Worm (Caenorhabditis elegans) whole organism, mixed stage, embryonic: ENCODE data around the gene fbxc-36.

Experiments
- M03D4.4 ChIP-seq: sonication (generic microtip); optimal IDR thresholded peaks from 2 replicates; lab custom pipeline; 2017; ENCODE audit warnings: mild to moderate bottlenecking, missing genetic modification characterization, missing compliant biosample characterization
- blmp-1 ChIP-seq: fragments of 150-350 bp; optimal IDR thresholded peaks from 2 replicates; lab custom pipeline; 2014; ENCODE audit warnings: missing biosample characterization, missing genetic modification characterization
- ceh-39 ChIP-seq: fragments of 150-350 bp; optimal IDR thresholded peaks from 2 replicates; lab custom pipeline; 2014; ENCODE audit warnings: missing biosample characterization, missing genetic modification characterization
- ceh-43 ChIP-seq: fragments of 200-800 bp; sonication (Bioruptor generic); optimal IDR thresholded peaks from 2 replicates; lab custom pipeline; 2018; ENCODE audit warnings: mild to moderate bottlenecking, missing genetic modification characterization, moderate library complexity, missing compliant biosample characterization
- ces-1 ChIP-seq: fragments of 150-350 bp; optimal IDR thresholded peaks from 2 replicates; lab custom pipeline; 2014; ENCODE audit warnings: missing biosample characterization, missing genetic modification reagents, missing genetic modification characterization
- cnd-1 ChIP-seq: fragments of 200-800 bp; sonication (Bioruptor generic); optimal IDR thresholded peaks from 2 replicates; lab custom pipeline; 2018; ENCODE audit warnings: mild to moderate bottlenecking, missing genetic modification characterization, missing compliant biosample characterization
- drap-1 ChIP-seq: fragments of 200-800 bp; sonication (Bioruptor generic); optimal IDR thresholded peaks from 3 replicates; lab custom pipeline; 2018; ENCODE audit warnings: mild to moderate bottlenecking, missing genetic modification characterization, missing compliant biosample characterization
- elt-1 ChIP-seq: sonication (generic microtip); optimal IDR thresholded peaks from 2 replicates; lab custom pipeline; 2017; ENCODE audit warnings: missing genetic modification characterization, mild to moderate bottlenecking, missing compliant biosample characterization, antibody characterized with exemption, moderate library complexity, borderline replicate concordance; ENCODE audit not compliant: insufficient read depth
- flh-1 ChIP-seq: fragments of 200-800 bp; sonication (Bioruptor generic); optimal IDR thresholded peaks from 2 replicates; lab custom pipeline; 2018; ENCODE audit warnings: mild to moderate bottlenecking, missing genetic modification characterization, moderate library complexity, missing compliant biosample characterization
- ham-2 ChIP-seq: fragments of 200-800 bp; sonication (Bioruptor generic); optimal IDR thresholded peaks from 2 replicates; lab custom pipeline; 2018; ENCODE audit warnings: mild to moderate bottlenecking, missing genetic modification characterization, missing compliant biosample characterization
- hlh-1 ChIP-seq: fragments of 150-350 bp; optimal IDR thresholded peaks from 2 replicates; lab custom pipeline; 2014; ENCODE audit warnings: missing biosample characterization, missing genetic modification reagents, missing genetic modification characterization
- lsy-2 ChIP-seq: fragments of 150-350 bp; optimal IDR thresholded peaks from 2 replicates; lab custom pipeline; 2014; ENCODE audit warnings: missing biosample characterization, missing genetic modification characterization
- mab-5 ChIP-seq: fragments of 150-350 bp; optimal IDR thresholded peaks from 2 replicates; lab custom pipeline; 2014; ENCODE audit warnings: missing biosample characterization, missing genetic modification characterization
- mep-1 ChIP-seq: fragments of 150-350 bp; optimal IDR thresholded peaks from 2 replicates; lab custom pipeline; 2017; ENCODE audit warnings: missing biosample characterization, missing genetic modification reagents, missing genetic modification characterization, inconsistent platforms
- mls-2 ChIP-seq: sonication (generic microtip); optimal IDR thresholded peaks from 2 replicates; lab custom pipeline; 2016; ENCODE audit warnings: mild to moderate bottlenecking, missing genetic modification characterization, moderate library complexity, missing compliant biosample characterization
- nhr-12 ChIP-seq: fragments of 150-350 bp; optimal IDR thresholded peaks from 2 replicates; lab custom pipeline; 2014; ENCODE audit warnings: missing biosample characterization, missing genetic modification characterization
- nhr-2 ChIP-seq: fragments of 150-350 bp; optimal IDR thresholded peaks from 2 replicates; lab custom pipeline; 2014; ENCODE audit warnings: missing biosample characterization, missing genetic modification characterization
- nhr-237 ChIP-seq: fragments of 150-350 bp; optimal IDR thresholded peaks from 2 replicates; lab custom pipeline; 2014; ENCODE audit warnings: missing biosample characterization, missing genetic modification characterization
- nhr-28 ChIP-seq: fragments of 150-350 bp; optimal IDR thresholded peaks from 2 replicates; lab custom pipeline; 2014; ENCODE audit warnings: missing biosample characterization, missing genetic modification characterization
- nhr-76 ChIP-seq: sonication (generic microtip); optimal IDR thresholded peaks from 2 replicates; lab custom pipeline; 2017; ENCODE audit warnings: missing biosample characterization, missing genetic modification characterization
- pha-4 ChIP-seq: fragments of 150-350 bp; optimal IDR thresholded peaks from 2 replicates; lab custom pipeline; 2018; ENCODE audit warnings: missing biosample characterization, missing genetic modification reagents, missing genetic modification characterization
- sem-2 ChIP-seq: fragments of 200-800 bp; sonication (Bioruptor generic); optimal IDR thresholded peaks from 2 replicates; lab custom pipeline; 2018; ENCODE audit warnings: mild to moderate bottlenecking, missing genetic modification characterization, missing compliant biosample characterization
- snpc-4 ChIP-seq: fragments of 150-350 bp; optimal IDR thresholded peaks from 2 replicates; lab custom pipeline; 2014; ENCODE audit warnings: missing biosample characterization, missing genetic modification characterization
- sptf-1 ChIP-seq: sonication (generic microtip); optimal IDR thresholded peaks from 2 replicates; lab custom pipeline; 2017; ENCODE audit warnings: mild to moderate bottlenecking, missing genetic modification characterization, moderate library complexity, missing compliant biosample characterization
- tbx-8 ChIP-seq: fragments of 200-800 bp; sonication (Bioruptor generic); optimal IDR thresholded peaks from 2 replicates; lab custom pipeline; 2018; ENCODE audit warnings: mild to moderate bottlenecking, missing genetic modification characterization, moderate library complexity, missing compliant biosample characterization
- unc-62 ChIP-seq: fragments of 150-350 bp; optimal IDR thresholded peaks from 2 replicates; lab custom pipeline; 2014; ENCODE audit warnings: missing biosample characterization, missing genetic modification reagents, missing genetic modification characterization
- zip-8 ChIP-seq: fragments of 150-350 bp; optimal IDR thresholded peaks from 2 replicates; lab custom pipeline; 2014; ENCODE audit warnings: missing biosample characterization, missing genetic modification characterization
- ztf-11 ChIP-seq: fragments of 150-350 bp; optimal IDR thresholded peaks from 2 replicates; lab custom pipeline; 2014; ENCODE audit warnings: missing biosample characterization, missing genetic modification characterization

The fbxc-36 gene

DNA sequence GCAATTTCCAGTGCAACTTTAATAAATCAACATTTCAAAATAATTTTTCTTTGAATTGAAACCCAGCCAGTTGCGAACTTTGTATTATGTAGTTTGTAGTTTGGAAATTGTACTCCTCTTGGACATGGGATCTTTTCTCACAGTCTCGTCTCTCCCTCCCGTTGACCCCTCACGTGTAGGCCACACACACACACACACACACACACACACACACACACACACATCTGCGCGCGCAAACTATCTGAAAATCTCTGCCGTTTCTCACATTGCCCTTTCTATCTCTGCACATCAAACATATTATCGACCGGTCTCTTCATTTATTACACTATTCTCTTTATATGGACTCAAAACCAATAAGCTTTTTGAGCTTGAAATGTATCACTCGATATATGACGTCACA, at the start of gene fbxc-36:
Gene fbxc-36 (plus strand): TSS at position 205 of the 400 bp plus-strand sequence.
- TF ChIP-seq mab-5 (tag; lab: Kevin White, UChicago) = no peak
- peak; percentile 14 for TF ChIP-seq cnd-1 (tag; lab: Kevin White, UChicago)
- peak; percentile 60 for TF ChIP-seq nhr-2
- no peak for TF ChIP-seq flh-1 (GFP tag; lab: Kevin White, UChicago)
- no peak for TF ChIP-seq pha-4
- TF ChIP-seq drap-1 (GFP tag; lab: Kevin White, UChicago) = no peak
- TF ChIP-seq nhr-12 (tag; lab: Kevin White, UChicago) = peak; percentile 41
- no peak for TF ChIP-seq ztf-11 (tag; lab: Kevin White, UChicago)
- TF ChIP-seq ceh-39 = peak; percentile 12
- TF ChIP-seq sptf-1 = peak; percentile 45
- no peak for TF ChIP-seq unc-62
- no peak for TF ChIP-seq ces-1
- TF ChIP-seq mep-1 (tag; lab: Kevin White, UChicago) = no peak
- TF ChIP-seq snpc-4 (tag; lab: Kevin White, UChicago) = no peak
- TF ChIP-seq ham-2 = no peak
- TF ChIP-seq sem-2 (GFP tag; lab: Kevin White, UChicago) = no peak
- TF ChIP-seq, all 35 proteins: peak for 5

DNA sequence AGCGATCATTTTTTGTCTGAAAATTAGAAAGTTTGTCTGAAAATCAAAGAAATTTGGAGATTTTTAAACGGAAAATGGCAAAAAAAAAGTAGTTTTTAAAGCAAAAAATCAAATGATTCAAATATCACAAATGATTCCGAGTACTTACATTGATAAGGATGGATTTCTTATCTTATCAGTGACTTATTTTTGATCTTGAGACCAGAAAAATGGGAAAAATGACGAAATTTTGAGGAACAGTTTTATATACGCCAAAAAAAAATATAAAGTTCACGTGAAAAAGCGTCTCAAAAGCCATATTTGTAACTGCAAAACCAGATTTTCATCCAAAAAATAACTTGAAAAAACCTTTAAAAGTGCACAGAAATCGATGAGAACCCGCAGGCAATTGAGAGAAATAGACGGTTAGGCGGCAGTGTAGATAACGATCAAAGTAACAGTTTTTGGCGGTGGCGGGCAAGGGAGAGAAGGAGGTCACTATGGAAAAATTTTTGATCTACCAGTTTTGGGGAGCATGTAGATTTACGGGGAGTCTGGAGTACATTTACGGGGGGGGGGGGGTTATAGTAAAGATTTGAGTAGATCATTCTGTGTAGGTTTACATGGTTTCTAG, 40.0 kb upstream of the fbxc-36 start, which contains the start of gene T07D3.9:
Gene T07D3.9 (minus strand): TSS at position 194 of the 613 bp plus-strand sequence.
- TF ChIP-seq cnd-1 (tag; lab: Kevin White, UChicago) = no peak
- TF ChIP-seq M03D4.4 = no peak
- no peak for TF ChIP-seq ham-2
- TF ChIP-seq drap-1 (GFP tag; lab: Kevin White, UChicago) = no peak
- TF ChIP-seq elt-1 (tag; lab: Kevin White, UChicago) = peak; percentile 22
- no peak for TF ChIP-seq ceh-39

ce11 chrII:901632-902031, 39.2 kb upstream of the fbxc-36 start, which contains the start of gene T07D3.2:
T07D3.2 (plus strand) TSS chrII:901932.
- TF ChIP-seq flh-1 (GFP tag; lab: Kevin White, UChicago) (no peak), nhr-28 (no peak)

DNA sequence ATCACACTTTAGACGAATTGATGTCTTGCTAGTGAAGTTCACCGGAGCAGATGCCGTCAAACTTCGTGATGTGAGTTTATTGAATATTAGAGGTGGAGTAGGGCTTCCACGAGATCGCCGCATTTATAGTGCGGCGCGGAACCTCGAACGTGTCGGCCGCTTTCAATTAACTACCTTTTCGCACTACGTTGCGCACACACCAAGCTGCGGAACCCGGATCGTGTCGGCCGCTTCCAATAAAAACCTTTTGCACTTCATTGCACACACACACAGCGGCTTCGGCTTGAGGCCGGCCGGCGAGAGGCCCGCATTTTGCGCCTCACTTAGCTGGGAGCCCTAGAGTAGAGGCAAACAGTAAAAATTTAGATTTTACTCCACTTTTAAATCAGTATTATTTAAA, 35.4 kb upstream of the fbxc-36 start:
- TF ChIP-seq cnd-1 (tag; lab: Kevin White, UChicago) = no peak
- TF ChIP-seq sptf-1 = no peak
- TF ChIP-seq zip-8 (tag; lab: Kevin White, UChicago) = no peak
- TF ChIP-seq mls-2 (tag; lab: Kevin White, UChicago) = no peak
- TF ChIP-seq ceh-43 (GFP tag; lab: Kevin White, UChicago) = no peak
- no peak for TF ChIP-seq sem-2 (GFP tag; lab: Kevin White, UChicago)
- no peak for TF ChIP-seq tbx-8
- TF ChIP-seq nhr-76 = no peak
- no peak for TF ChIP-seq hlh-1 (tag; lab: Kevin White, UChicago)
- TF ChIP-seq, all 35 proteins: peak for 0

DNA sequence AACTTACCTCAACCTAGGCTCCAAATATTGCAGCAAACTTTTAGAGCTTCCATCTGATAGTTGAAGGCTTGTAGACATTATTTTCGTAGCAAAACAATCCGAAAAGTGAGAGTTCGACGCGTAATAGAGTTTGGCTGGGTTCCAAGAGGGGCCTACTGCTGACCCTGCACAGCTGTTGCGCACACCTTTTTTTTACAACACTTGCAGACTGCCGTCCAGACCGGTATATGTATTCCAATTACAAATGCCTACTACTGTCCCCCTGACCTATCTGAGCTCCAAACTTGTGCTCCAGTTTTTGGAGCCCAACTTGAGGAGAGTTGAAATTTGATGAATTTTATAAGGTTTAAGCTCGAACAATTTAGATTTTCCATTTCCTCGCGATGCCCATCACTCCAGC, 31.2 kb upstream of the fbxc-36 start, which contains the start of the genes fbxc-24 and fbxc-27:
Gene fbxc-24 (minus strand): TSS at position 101 of the 400 bp plus-strand sequence.
Gene fbxc-27 (plus strand): TSS at position 216 of the 400 bp plus-strand sequence.
- peak; percentile 68 for TF ChIP-seq hlh-1 (tag; lab: Kevin White, UChicago)
- TF ChIP-seq sem-2 (GFP tag; lab: Kevin White, UChicago) = no peak
- TF ChIP-seq blmp-1 = no peak
- TF ChIP-seq tbx-8 = no peak
- no peak for TF ChIP-seq drap-1 (GFP tag; lab: Kevin White, UChicago)

DNA sequence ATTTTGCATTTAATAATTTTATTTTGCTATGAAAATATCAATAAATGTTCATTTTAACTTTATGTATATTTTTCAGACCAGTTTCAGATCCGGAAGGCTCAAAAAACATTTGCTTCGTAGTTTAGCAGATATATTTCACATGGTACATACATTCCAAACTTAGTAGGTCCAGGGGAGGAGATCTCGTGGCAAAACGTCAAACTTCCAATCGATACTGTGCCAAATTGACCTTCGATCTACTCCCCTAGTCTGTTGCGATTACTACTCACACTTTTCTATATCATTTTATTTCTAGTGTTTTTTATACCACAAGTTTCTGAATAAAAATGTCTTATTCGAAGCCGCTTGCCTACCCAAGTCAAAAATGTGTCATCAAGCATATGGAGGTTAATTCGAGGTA, 29.1 kb upstream of the fbxc-36 start, which contains the start of gene fbxc-31:
Gene fbxc-31 (plus strand): TSS at position 301 of the 400 bp plus-strand sequence.
- no peak for TF ChIP-seq unc-62

- no peak for TF ChIP-seq elt-1 (tag; lab: Kevin White, UChicago)
- TF ChIP-seq lsy-2 = peak; percentile 22
- TF ChIP-seq nhr-76 = no peak
- TF ChIP-seq ces-1 = no peak
- no peak for TF ChIP-seq hlh-1 (tag; lab: Kevin White, UChicago)
- TF ChIP-seq mep-1 (tag; lab: Kevin White, UChicago) = peak; percentile 65
- TF ChIP-seq pha-4 = peak; percentile 40
- no peak for TF ChIP-seq nhr-237
These were observed 27.5 kb upstream of the fbxc-36 start, which contains the start of gene fbxc-33 for ce11 chrII:913222-913722. fbxc-33 (plus strand) TSS chrII:913672.
